Fruit fly (Drosophila melanogaster) whole organism, prepupa: ENCODE results near the gene Coq4.

Source experiments
- CG10631 ChIP-seq: fragments of 200-800 bp; sonication (Bioruptor generic); optimal IDR thresholded peaks from 2 replicates; lab custom pipeline; 2016; ENCODE audit warnings: missing biosample characterization, missing genetic modification characterization
- CG10669 ChIP-seq: fragments of 200-800 bp; sonication (Bioruptor generic); optimal IDR thresholded peaks from 3 replicates; lab custom pipeline; 2018; ENCODE audit warnings: missing biosample characterization, mild to moderate bottlenecking, missing genetic modification characterization, moderate library complexity
- CG11294 ChIP-seq: fragments of 200-800 bp; sonication (Bioruptor generic); IDR thresholded peaks from 2 replicates; pipeline ENCODE4 v1.3.6; 2022; ENCODE audit warnings: missing biosample characterization, missing genetic modification characterization
- CG15336 ChIP-seq: fragments of 200-800 bp; sonication (Bioruptor generic); IDR thresholded peaks from 2 replicates; pipeline ENCODE4 v1.3.6; 2022; ENCODE audit warnings: missing biosample characterization, missing genetic modification characterization
- CG32006 ChIP-seq: fragments of 200-800 bp; sonication (Bioruptor generic); optimal IDR thresholded peaks from 3 replicates; lab custom pipeline; 2017; ENCODE audit warnings: missing biosample characterization, mild to moderate bottlenecking, missing genetic modification characterization
- CG34406 ChIP-seq: fragments of 200-800 bp; sonication (Bioruptor generic); optimal IDR thresholded peaks from 3 replicates; lab custom pipeline; 2016; ENCODE audit warnings: missing biosample characterization, missing genetic modification characterization
- CG3919 ChIP-seq: fragments of 200-800 bp; sonication (Bioruptor generic); optimal IDR thresholded peaks from 3 replicates; lab custom pipeline; 2016; ENCODE audit warnings: missing biosample characterization, missing genetic modification characterization
- CG6163 ChIP-seq: fragments of 200-800 bp; sonication (Bioruptor generic); IDR thresholded peaks from 3 replicates; pipeline ENCODE4 v1.3.6; 2022; ENCODE audit warnings: missing biosample characterization, missing genetic modification characterization
- CG6792 ChIP-seq: fragments of 200-800 bp; sonication (Bioruptor generic); optimal IDR thresholded peaks from 3 replicates; lab custom pipeline; 2016; ENCODE audit warnings: missing biosample characterization, missing genetic modification characterization
- CG6854 ChIP-seq: fragments of 200-800 bp; sonication (Bioruptor generic); optimal IDR thresholded peaks from 2 replicates; lab custom pipeline; 2017; ENCODE audit warnings: missing biosample characterization, mild to moderate bottlenecking, missing genetic modification characterization
- CG7368 ChIP-seq: fragments of 200-800 bp; sonication (Bioruptor generic); optimal IDR thresholded peaks from 3 replicates; lab custom pipeline; 2016; ENCODE audit warnings: missing biosample characterization, missing genetic modification characterization
- CG8119 ChIP-seq: fragments of 200-800 bp; sonication (Bioruptor generic); IDR thresholded peaks from 3 replicates; pipeline ENCODE4 v1.3.6; 2022; ENCODE audit warnings: missing biosample characterization, missing genetic modification characterization
- CG8319 ChIP-seq: fragments of 200-800 bp; sonication (Bioruptor generic); optimal IDR thresholded peaks from 3 replicates; lab custom pipeline; 2016; ENCODE audit warnings: missing biosample characterization, missing genetic modification characterization
- CG9139 ChIP-seq: fragments of 200-800 bp; sonication (Bioruptor generic); optimal IDR thresholded peaks from 3 replicates; lab custom pipeline; 2017; ENCODE audit warnings: missing biosample characterization, mild to moderate bottlenecking, missing genetic modification characterization
- Eip75B ChIP-seq: fragments of 200-800 bp; sonication (Bioruptor generic); optimal IDR thresholded peaks from 3 replicates; lab custom pipeline; 2016; ENCODE audit warnings: missing biosample characterization, missing genetic modification characterization
- Eip78C ChIP-seq: fragments of 200-800 bp; sonication (Bioruptor generic); peaks from one replicate; lab custom pipeline; 2016; ENCODE audit warnings: missing biosample characterization, missing genetic modification characterization
- Eip93F ChIP-seq: fragments of 200-800 bp; sonication (Bioruptor generic); optimal IDR thresholded peaks from 2 replicates; lab custom pipeline; 2016; ENCODE audit warnings: missing biosample characterization, mild to moderate bottlenecking, missing genetic modification characterization
- Ets21C ChIP-seq: fragments of 200-800 bp; sonication (Bioruptor generic); optimal IDR thresholded peaks from 3 replicates; lab custom pipeline; 2016; ENCODE audit warnings: missing biosample characterization, missing genetic modification characterization
- Ets96B ChIP-seq: fragments of 200-800 bp; optimal IDR thresholded peaks from 2 replicates; lab custom pipeline; 2019; ENCODE audit warnings: missing biosample characterization, mild to moderate bottlenecking, missing genetic modification characterization, moderate library complexity
- Hr38 ChIP-seq: sonication (Bioruptor generic); optimal IDR thresholded peaks from 2 replicates; lab custom pipeline; 2016; ENCODE audit warnings: missing biosample characterization, missing genetic modification characterization
- Hr39 ChIP-seq: fragments of 200-800 bp; sonication (Bioruptor generic); optimal IDR thresholded peaks from 2 replicates; lab custom pipeline; 2016; ENCODE audit warnings: missing biosample characterization, missing genetic modification characterization
- Lpt ChIP-seq: fragments of 200-800 bp; sonication (Bioruptor generic); optimal IDR thresholded peaks from 3 replicates; lab custom pipeline; 2016; ENCODE audit warnings: missing biosample characterization, missing genetic modification characterization
- Met ChIP-seq: fragments of 200-800 bp; sonication (Bioruptor generic); optimal IDR thresholded peaks from 3 replicates; lab custom pipeline; 2016; ENCODE audit warnings: missing biosample characterization, missing genetic modification characterization
- OdsH ChIP-seq: fragments of 200-800 bp; sonication (Bioruptor generic); optimal IDR thresholded peaks from 3 replicates; lab custom pipeline; 2016; ENCODE audit warnings: missing biosample characterization, missing genetic modification characterization
- Smox ChIP-seq: fragments of 200-800 bp; sonication (Bioruptor generic); optimal IDR thresholded peaks from 3 replicates; lab custom pipeline; 2016; ENCODE audit warnings: missing biosample characterization, missing genetic modification characterization
- Sox102F ChIP-seq: fragments of 200-800 bp; sonication (Bioruptor generic); optimal IDR thresholded peaks from 2 replicates; lab custom pipeline; 2016; ENCODE audit warnings: missing biosample characterization, mild to moderate bottlenecking, missing genetic modification characterization
- Sox14 ChIP-seq: fragments of 200-800 bp; sonication (Bioruptor generic); optimal IDR thresholded peaks from 3 replicates; lab custom pipeline; 2016; ENCODE audit warnings: missing biosample characterization, missing genetic modification characterization
- Sox15 ChIP-seq: fragments of 200-800 bp; sonication (Bioruptor generic); optimal IDR thresholded peaks from 3 replicates; lab custom pipeline; 2016; ENCODE audit warnings: missing biosample characterization, missing genetic modification characterization
- acj6 ChIP-seq: fragments of 200-800 bp; sonication (Bioruptor generic); optimal IDR thresholded peaks from 3 replicates; lab custom pipeline; 2016; ENCODE audit warnings: missing biosample characterization, missing genetic modification characterization
- dac ChIP-seq: fragments of 200-800 bp; sonication (Bioruptor generic); optimal IDR thresholded peaks from 2 replicates; lab custom pipeline; 2017; ENCODE audit warnings: missing biosample characterization, mild to moderate bottlenecking, missing genetic modification characterization
- eg ChIP-seq: fragments of 200-800 bp; sonication (Bioruptor generic); IDR thresholded peaks from 3 replicates; pipeline ENCODE4 v1.3.6; 2022; ENCODE audit warnings: missing biosample characterization, missing genetic modification characterization
- esn ChIP-seq: fragments of 200-800 bp; sonication (Bioruptor generic); optimal IDR thresholded peaks from 2 replicates; lab custom pipeline; 2016; ENCODE audit warnings: missing biosample characterization, mild to moderate bottlenecking, missing genetic modification characterization, moderate library complexity
- fkh ChIP-seq: fragments of 200-800 bp; sonication (Bioruptor generic); optimal IDR thresholded peaks from 3 replicates; lab custom pipeline; 2017; ENCODE audit warnings: missing biosample characterization, mild to moderate bottlenecking, missing genetic modification characterization, moderate library complexity
- lz ChIP-seq: fragments of 200-800 bp; sonication (Bioruptor generic); optimal IDR thresholded peaks from 3 replicates; lab custom pipeline; 2016; ENCODE audit warnings: missing biosample characterization, missing genetic modification characterization
- pdm3 ChIP-seq: fragments of 200-800 bp; sonication (Bioruptor generic); optimal IDR thresholded peaks from 3 replicates; lab custom pipeline; 2016; ENCODE audit warnings: missing biosample characterization, missing genetic modification characterization
- spab ChIP-seq: fragments of 200-800 bp; sonication (Bioruptor generic); optimal IDR thresholded peaks from 2 replicates; lab custom pipeline; 2017; ENCODE audit warnings: missing biosample characterization, mild to moderate bottlenecking, missing genetic modification characterization, missing genetic modification reagents
- ss ChIP-seq, 2 experiments: fragments of 200-800 bp; sonication (Bioruptor generic); optimal IDR thresholded peaks; 2 replicates in 1 of 2; 3 replicates in 1 of 2; lab custom pipeline; 2017 to 2018; ENCODE audit warnings: mild to moderate bottlenecking in 2 of 2, missing biosample characterization in 2 of 2, missing genetic modification characterization in 2 of 2, moderate library complexity in 1 of 2
- svp ChIP-seq: fragments of 200-800 bp; sonication (Bioruptor generic); peaks from one replicate; lab custom pipeline; 2016; ENCODE audit warnings: missing biosample characterization, missing genetic modification characterization
- vri ChIP-seq: fragments of 200-800 bp; sonication (Bioruptor generic); optimal IDR thresholded peaks from 3 replicates; lab custom pipeline; 2016; ENCODE audit warnings: missing biosample characterization, mild to moderate bottlenecking, missing genetic modification characterization

Gene Coq4

dm6 chr3L:17447881-17448280 lies 14.5 kb upstream of the Coq4 start:
- no peak for TF ChIP-seq dac (GFP tag; lab: Kevin White, UChicago)
- TF ChIP-seq vri (GFP tag; lab: Kevin White, UChicago): no peak
- no peak for TF ChIP-seq CG6854 (GFP tag; lab: Kevin White, UChicago)
- TF ChIP-seq Eip75B: no peak
- TF ChIP-seq Met: no peak
- no peak for TF ChIP-seq Sox102F (GFP tag; lab: Kevin White, UChicago)
- no peak for TF ChIP-seq pdm3 (GFP tag; lab: Kevin White, UChicago)
- no peak for TF ChIP-seq Ets96B (tag; lab: Kevin White, UChicago)
- TF ChIP-seq lz (GFP tag; lab: Kevin White, UChicago): no peak
- no peak for TF ChIP-seq Hr39 (GFP tag; lab: Kevin White, UChicago)
- no peak for TF ChIP-seq CG7368 (GFP tag; lab: Kevin White, UChicago)
- no peak for TF ChIP-seq CG10631 (GFP tag; lab: Kevin White, UChicago)
- TF ChIP-seq ss (GFP tag; optimal IDR thresholded peaks at IDR 0.05; lab: Kevin White, UChicago): no peak
- TF ChIP-seq eg (GFP tag; lab: Robert Waterston, UW): no peak
- TF ChIP-seq CG8319 (GFP tag; lab: Kevin White, UChicago): no peak
- no peak for TF ChIP-seq Eip78C (GFP tag; lab: Kevin White, UChicago)
- TF ChIP-seq esn: no peak
- no peak for TF ChIP-seq Smox (GFP tag; lab: Kevin White, UChicago)

dm6 chr3L:17445629-17446431 lies 12.4 kb upstream of the Coq4 start:
- no peak for TF ChIP-seq CG3919 (GFP tag; lab: Kevin White, UChicago)
- TF ChIP-seq CG10631 (GFP tag; lab: Kevin White, UChicago): no peak
- no peak for TF ChIP-seq Eip93F (GFP tag; lab: Kevin White, UChicago)
- no peak for TF ChIP-seq CG6163
- no peak for TF ChIP-seq dac (GFP tag; lab: Kevin White, UChicago)
- no peak for TF ChIP-seq Smox (GFP tag; lab: Kevin White, UChicago)
- no peak for TF ChIP-seq CG9139 (GFP tag; lab: Kevin White, UChicago)
- TF ChIP-seq fkh (GFP tag; lab: Kevin White, UChicago): no peak
- TF ChIP-seq acj6 (GFP tag; lab: Kevin White, UChicago): no peak
- no peak for TF ChIP-seq Lpt

dm6 chr3L:17444569-17444968 lies 11.1 kb upstream of the Coq4 start:
- no peak for TF ChIP-seq CG6792 (GFP tag; lab: Kevin White, UChicago)
- TF ChIP-seq CG32006 (GFP tag; lab: Kevin White, UChicago): no peak
- no peak for TF ChIP-seq Sox14 (GFP tag; lab: Kevin White, UChicago)
- TF ChIP-seq Sox15 (GFP tag; lab: Kevin White, UChicago): no peak
- no peak for TF ChIP-seq CG15336 (GFP tag; lab: Robert Waterston, UW)
- no peak for TF ChIP-seq CG8119 (GFP tag; lab: Robert Waterston, UW)
- no peak for TF ChIP-seq OdsH (GFP tag; lab: Kevin White, UChicago)
- TF ChIP-seq spab (GFP tag; lab: Kevin White, UChicago): no peak
- TF ChIP-seq Hr38: no peak
- no peak for TF ChIP-seq CG10669 (GFP tag; lab: Kevin White, UChicago)
- no peak for TF ChIP-seq svp (GFP tag; lab: Kevin White, UChicago)
- TF ChIP-seq Ets21C (GFP tag; lab: Kevin White, UChicago): no peak
- no peak for TF ChIP-seq Ets96B (tag; lab: Kevin White, UChicago)
- TF ChIP-seq pdm3 (GFP tag; lab: Kevin White, UChicago): no peak
- no peak for TF ChIP-seq CG11294
- no peak for TF ChIP-seq ss (GFP tag; optimal IDR thresholded peaks at IDR 0.05; lab: Kevin White, UChicago)
- no peak for TF ChIP-seq fkh (GFP tag; lab: Kevin White, UChicago)
- TF ChIP-seq CG6854 (GFP tag; lab: Kevin White, UChicago): no peak
- TF ChIP-seq CG34406: no peak
- TF ChIP-seq, all 60 proteins: peak for 0
